Fruit fly (Drosophila melanogaster): ENCODE measurements around the gene tko.

Gene tko

DNA sequence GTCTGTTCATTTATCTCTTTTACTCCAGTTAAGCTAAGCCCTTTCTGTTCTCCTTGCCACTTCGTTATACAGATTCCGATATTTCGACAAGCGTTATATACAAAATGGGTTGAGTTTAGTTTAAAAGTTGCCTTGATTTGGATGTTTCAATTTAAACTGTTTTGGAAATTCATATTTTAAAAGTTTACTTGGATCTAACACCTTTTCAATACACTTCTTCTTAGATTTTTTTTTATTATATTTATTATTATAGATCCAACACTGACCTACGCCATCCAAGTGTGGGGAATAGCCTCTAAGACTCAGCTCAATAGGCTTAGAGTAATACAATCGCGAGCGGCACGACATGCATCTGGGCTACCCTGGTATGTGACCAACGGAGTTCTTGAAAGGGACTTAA is 18.0 kb downstream of the tko start, which contains the start of gene CG32797:
Gene CG32797, minus strand, starts transcription at position 101 of the 400 bp plus-strand sequence.
- no peak for TF ChIP-seq CG8281 (tag; optimal IDR thresholded peaks at IDR 0.05)
- no peak for TF ChIP-seq CG17802 (tag; optimal IDR thresholded peaks at IDR 0.05)
- no peak for TF ChIP-seq knrl (GFP tag; IDR thresholded peaks at IDR 0.05; ENCODE audit: partially characterized antibody)
- no peak for TF ChIP-seq Side (GFP tag; optimal IDR thresholded peaks at IDR 0.05)

DNA sequence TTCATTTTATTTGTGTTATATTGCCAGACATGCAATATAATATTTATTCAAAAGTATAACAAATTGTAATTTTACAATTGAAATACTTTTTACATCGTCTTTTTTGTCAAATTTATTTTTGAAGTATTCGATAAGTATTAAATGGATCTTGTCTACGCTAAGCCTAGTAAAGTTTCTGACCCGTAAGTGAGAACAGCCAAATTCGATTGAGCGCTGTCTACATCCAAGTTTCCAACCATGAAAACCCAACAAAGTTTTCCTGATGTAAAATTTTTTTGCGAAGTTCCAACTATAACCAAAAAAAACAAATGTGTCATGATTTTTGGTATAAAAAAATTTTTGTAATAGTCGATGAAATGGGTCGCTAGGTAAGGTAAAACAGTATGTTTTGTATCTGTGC is 24.3 kb downstream of the tko start:
- TF ChIP-seq CG2120 (GFP tag; optimal IDR thresholded peaks at IDR 0.05) (no peak), CG12659 (GFP tag; optimal IDR thresholded peaks at IDR 0.05) (no peak), H15 (GFP tag; IDR thresholded peaks at IDR 0.05) (no peak), CG14710 (tag; optimal IDR thresholded peaks at IDR 0.05) (peak; percentile 36), Stat92E (GFP tag; optimal IDR thresholded peaks at IDR 0.05) (no peak), Asciz (GFP tag; optimal IDR thresholded peaks at IDR 0.05) (no peak), cwo (GFP tag; optimal IDR thresholded peaks at IDR 0.05) (no peak), CG2712 (tag; optimal IDR thresholded peaks at IDR 0.05) (peak; percentile 21), ATbp (GFP tag; optimal IDR thresholded peaks at IDR 0.05) (no peak), CG7357 (GFP tag; IDR thresholded peaks at IDR 0.05) (peak; percentile 39; the same call in 1 of the 3 replicates), CG6791 (GFP tag; IDR thresholded peaks at IDR 0.05; ENCODE audit: partially characterized antibody) (peak; percentile 29; the same call in 2 of the 3 replicates), CG32772 (GFP tag; IDR thresholded peaks at IDR 0.05) (no peak), phol (tag; optimal IDR thresholded peaks at IDR 0.05) (peak; percentile 7), unc-4 (GFP tag; IDR thresholded peaks at IDR 0.05; ENCODE audit: partially characterized antibody) (peak; percentile 27; the same call in 1 of the 2 replicates), Sry-δ (GFP tag; optimal IDR thresholded peaks at IDR 0.05) (peak; percentile 14), sens (GFP tag) (peak; percentile 5), CG10267 (tag; optimal IDR thresholded peaks at IDR 0.05) (peak; percentile 20), CG42726 (GFP tag; IDR thresholded peaks at IDR 0.05; ENCODE audit: partially characterized antibody) (peak; percentile 65), CG4404 (GFP tag; IDR thresholded peaks at IDR 0.05) (no peak), luna (GFP tag; optimal IDR thresholded peaks at IDR 0.05) (no peak), CG8290 (GFP tag; optimal IDR thresholded peaks at IDR 0.05) (peak; percentile 77), CG8290 (tag; optimal IDR thresholded peaks at IDR 0.05) (no peak), CG33213 (GFP tag; optimal IDR thresholded peaks at IDR 0.05) (peak; percentile 43), pita (GFP tag; optimal IDR thresholded peaks at IDR 0.05) (peak; percentile 88), E2f2 (GFP tag; IDR thresholded peaks at IDR 0.05) (no peak), trem (tag; optimal IDR thresholded peaks at IDR 0.05) (peak; percentile 46), gfzf (GFP tag; optimal IDR thresholded peaks at IDR 0.05) (peak; percentile 35), pzg (GFP tag; optimal IDR thresholded peaks at IDR 0.05) (peak; percentile 22), Aef1 (GFP tag; IDR thresholded peaks at IDR 0.05) (no peak), CG15269 (tag; optimal IDR thresholded peaks at IDR 0.05) (no peak), chif (GFP tag; optimal IDR thresholded peaks at IDR 0.05) (no peak), Sin3A (optimal IDR thresholded peaks at IDR 0.05) (no peak), Optix (GFP tag; IDR thresholded peaks at IDR 0.05) (no peak), Dip2 (GFP tag; IDR thresholded peaks at IDR 0.05) (no peak), YL-1 (GFP tag; optimal IDR thresholded peaks at IDR 0.05) (no peak), prd (optimal IDR thresholded peaks at IDR 0.05) (no peak), prd (GFP tag; IDR thresholded peaks at IDR 0.05) (no peak), CG11695 (GFP tag; IDR thresholded peaks at IDR 0.05) (no peak), Kr (GFP tag; optimal IDR thresholded peaks at IDR 0.05) (no peak), Doc3 (GFP tag; IDR thresholded peaks at IDR 0.05; ENCODE audit: partially characterized antibody) (no peak), bigmax (GFP tag; optimal IDR thresholded peaks at IDR 0.05) (peak; percentile 84), Mad (GFP tag; optimal IDR thresholded peaks at IDR 0.05) (no peak), CG11085 (GFP tag; IDR thresholded peaks at IDR 0.05) (no peak), insv (GFP tag; optimal IDR thresholded peaks at IDR 0.05) (peak in 1 of 2 experiments; percentile 94), CG13424 (tag; optimal IDR thresholded peaks at IDR 0.05) (no peak)
